Fruit fly (Drosophila melanogaster): ENCODE data around the gene CG17746.
A peak's percentile ranks its signal among the peaks of the same experiment; 100 is the strongest.

Gene CG17746

dm6 chr3L:3225769-3226457 is 13.5 kb downstream of the CG17746 start:
- TF ChIP-seq vri (GFP tag; optimal IDR thresholded peaks at IDR 0.05) (peak; percentile 52), ss (GFP tag; optimal IDR thresholded peaks at IDR 0.05) (peak in 1 of 2 experiments; percentile 79), CG15336 (GFP tag; IDR thresholded peaks at IDR 0.05) (peak; percentile 45), Sox102F (GFP tag; optimal IDR thresholded peaks at IDR 0.05) (no peak), Met (GFP tag; optimal IDR thresholded peaks at IDR 0.05) (no peak), CG6808 (GFP tag; optimal IDR thresholded peaks at IDR 0.05) (no peak), CG3919 (GFP tag; optimal IDR thresholded peaks at IDR 0.05) (no peak), cyc (GFP tag; optimal IDR thresholded peaks at IDR 0.05) (no peak), topi (GFP tag; optimal IDR thresholded peaks at IDR 0.05) (no peak), CG31627 (GFP tag; optimal IDR thresholded peaks at IDR 0.05) (no peak), spab (GFP tag; optimal IDR thresholded peaks at IDR 0.05) (no peak), dsx (GFP tag; optimal IDR thresholded peaks at IDR 0.05; ENCODE audit: poor library complexity, severe bottlenecking) (peak; percentile 62), OdsH (GFP tag; optimal IDR thresholded peaks at IDR 0.05) (no peak), esn (GFP tag; optimal IDR thresholded peaks at IDR 0.05) (peak; percentile 5), Ets21C (GFP tag; optimal IDR thresholded peaks at IDR 0.05) (no peak), fd85E (GFP tag; optimal IDR thresholded peaks at IDR 0.05) (no peak), Sox14 (GFP tag; optimal IDR thresholded peaks at IDR 0.05) (no peak), net (GFP tag; optimal IDR thresholded peaks at IDR 0.05) (peak; percentile 41), dac (GFP tag; optimal IDR thresholded peaks at IDR 0.05) (no peak), Lpt (GFP tag; optimal IDR thresholded peaks at IDR 0.05) (no peak), CG32006 (GFP tag; optimal IDR thresholded peaks at IDR 0.05) (peak; percentile 37), Eip78C (GFP tag) (no peak), CG6792 (GFP tag; optimal IDR thresholded peaks at IDR 0.05) (peak; percentile 21), Sox15 (GFP tag; optimal IDR thresholded peaks at IDR 0.05) (no peak), CG10631 (GFP tag; optimal IDR thresholded peaks at IDR 0.05) (no peak), svp (GFP tag) (no peak), pdm3 (GFP tag; optimal IDR thresholded peaks at IDR 0.05) (no peak), Smox (GFP tag; optimal IDR thresholded peaks at IDR 0.05) (no peak), Hr38 (GFP tag; optimal IDR thresholded peaks at IDR 0.05) (no peak), CG8119 (GFP tag; IDR thresholded peaks at IDR 0.05) (peak; percentile 40; the same call in 2 of the 3 replicates), CG3032 (tag; optimal IDR thresholded peaks at IDR 0.05) (no peak), CG16779 (tag; optimal IDR thresholded peaks at IDR 0.05) (peak; percentile 82), CG6163 (GFP tag; IDR thresholded peaks at IDR 0.05) (peak; percentile 34; the same call in 1 of the 3 replicates), eg (GFP tag; IDR thresholded peaks at IDR 0.05) (peak; percentile 59), CG8632 (GFP tag; optimal IDR thresholded peaks at IDR 0.05) (no peak), CG1621 (tag; optimal IDR thresholded peaks at IDR 0.05) (no peak), Gug (GFP tag; IDR thresholded peaks at IDR 0.05) (no peak), achi (GFP tag; optimal IDR thresholded peaks at IDR 0.05) (no peak), salr (GFP tag; optimal IDR thresholded peaks at IDR 0.05) (peak in 1 of 2 experiments; percentile 27), CG4318 (GFP tag; optimal IDR thresholded peaks at IDR 0.05) (no peak), CG6276 (GFP tag; optimal IDR thresholded peaks at IDR 0.05) (peak; percentile 59), CG9139 (GFP tag; optimal IDR thresholded peaks at IDR 0.05) (peak; percentile 69), CG34406 (GFP tag; optimal IDR thresholded peaks at IDR 0.05) (peak; percentile 29), CG11294 (GFP tag; IDR thresholded peaks at IDR 0.05) (no peak), CG8319 (GFP tag; optimal IDR thresholded peaks at IDR 0.05) (no peak), CG11762 (GFP tag; optimal IDR thresholded peaks at IDR 0.05; ENCODE audit: insufficient read depth) (no peak), acj6 (GFP tag; optimal IDR thresholded peaks at IDR 0.05) (no peak), Hr39 (GFP tag; optimal IDR thresholded peaks at IDR 0.05) (no peak), Eip75B (GFP tag; optimal IDR thresholded peaks at IDR 0.05) (no peak), Ets96B (tag; optimal IDR thresholded peaks at IDR 0.05) (peak; percentile 57), fd59A (GFP tag; optimal IDR thresholded peaks at IDR 0.05) (no peak), Hr4 (GFP tag; optimal IDR thresholded peaks at IDR 0.05) (no peak)
